Fruit fly (Drosophila melanogaster) whole organism, embryonic: Measurements from ENCODE around the gene H2.0.

Experiments
- Abd-B ChIP-seq: fragments of 200-800 bp; sonication (Bioruptor generic); optimal IDR thresholded peaks from 2 replicates; lab custom pipeline; 2018; ENCODE audit warnings: missing biosample characterization, mild to moderate bottlenecking, missing genetic modification characterization, moderate library complexity
- Ada2b ChIP-seq: fragments of 200-800 bp; sonication (Bioruptor generic); IDR thresholded peaks from 2 replicates; pipeline ENCODE4 v1.3.6; 2022; ENCODE audit warnings: missing biosample characterization, missing genetic modification characterization
- Atf6 ChIP-seq: fragments of 200-800 bp; sonication (Bioruptor generic); IDR thresholded peaks from 2 replicates; pipeline ENCODE4 v1.3.6; 2022; ENCODE audit warnings: missing biosample characterization, missing genetic modification characterization
- CG10959 ChIP-seq: fragments of 200-800 bp; sonication (Bioruptor generic); IDR thresholded peaks from 2 replicates; pipeline ENCODE4 v1.3.6; 2022; ENCODE audit warnings: missing biosample characterization, missing genetic modification characterization
- CG11247 ChIP-seq: fragments of 200-800 bp; sonication (Bioruptor generic); IDR thresholded peaks from 2 replicates; pipeline ENCODE4 v1.3.6; 2022; ENCODE audit warnings: missing biosample characterization, missing genetic modification characterization
- CG11695 ChIP-seq: fragments of 200-800 bp; sonication (Bioruptor generic); IDR thresholded peaks from 3 replicates; pipeline ENCODE4 v1.3.6; 2022; ENCODE audit warnings: missing biosample characterization, missing genetic modification characterization
- CG11696 ChIP-seq: fragments of 200-800 bp; sonication (Bioruptor generic); IDR thresholded peaks from 2 replicates; pipeline ENCODE4 v1.3.6; 2022; ENCODE audit warnings: missing biosample characterization, missing genetic modification characterization
- CG12219 ChIP-seq: fragments of 200-800 bp; sonication (Bioruptor generic); optimal IDR thresholded peaks from 3 replicates; lab custom pipeline; 2018; ENCODE audit warnings: missing biosample characterization, mild to moderate bottlenecking, missing genetic modification characterization
- CG12391 ChIP-seq: fragments of 200-800 bp; sonication (Bioruptor generic); optimal IDR thresholded peaks from 3 replicates; lab custom pipeline; 2018; ENCODE audit warnings: missing biosample characterization, mild to moderate bottlenecking, missing genetic modification characterization, moderate library complexity
- CG14667 ChIP-seq: fragments of 200-800 bp; sonication (Bioruptor generic); IDR thresholded peaks from 2 replicates; pipeline ENCODE4 v1.3.6; 2022; ENCODE audit warnings: missing biosample characterization, missing genetic modification characterization
- CG16813 ChIP-seq: fragments of 200-800 bp; sonication (Bioruptor generic); IDR thresholded peaks from 3 replicates; pipeline ENCODE4 v1.3.6; 2022; ENCODE audit warnings: missing biosample characterization, missing genetic modification characterization; ENCODE audit not compliant: partially characterized antibody
- CG17359 ChIP-seq: fragments of 200-800 bp; sonication (Bioruptor generic); optimal IDR thresholded peaks from 3 replicates; lab custom pipeline; 2018; ENCODE audit warnings: missing biosample characterization, mild to moderate bottlenecking, missing genetic modification characterization, moderate library complexity
- CG2116 ChIP-seq: fragments of 200-800 bp; sonication (Bioruptor generic); optimal IDR thresholded peaks from 3 replicates; lab custom pipeline; 2018; ENCODE audit warnings: missing biosample characterization, mild to moderate bottlenecking, missing genetic modification characterization
- CG2120 ChIP-seq: fragments of 200-800 bp; sonication (Bioruptor generic); optimal IDR thresholded peaks from 3 replicates; lab custom pipeline; 2016; ENCODE audit warnings: missing biosample characterization, missing genetic modification characterization
- CG2712 ChIP-seq: fragments of 200-800 bp; optimal IDR thresholded peaks from 3 replicates; lab custom pipeline; 2019; ENCODE audit warnings: missing biosample characterization, mild to moderate bottlenecking, missing genetic modification characterization, moderate library complexity
- CG32767 ChIP-seq: fragments of 200-800 bp; sonication (Bioruptor generic); IDR thresholded peaks from 2 replicates; pipeline ENCODE4 v1.3.6; 2022; ENCODE audit warnings: missing biosample characterization, missing genetic modification characterization
- CG3281 ChIP-seq: fragments of 200-800 bp; sonication (Bioruptor generic); optimal IDR thresholded peaks from 3 replicates; lab custom pipeline; 2017; ENCODE audit warnings: missing biosample characterization, mild to moderate bottlenecking, missing genetic modification characterization
- CG34376 ChIP-seq: fragments of 200-800 bp; sonication (Bioruptor generic); optimal IDR thresholded peaks from 2 replicates; lab custom pipeline; 2018; ENCODE audit warnings: missing biosample characterization, mild to moderate bottlenecking, missing genetic modification characterization
- CG4730 ChIP-seq: fragments of 200-800 bp; sonication (Bioruptor generic); IDR thresholded peaks from 2 replicates; pipeline ENCODE4 v1.3.6; 2022; ENCODE audit warnings: missing biosample characterization, missing genetic modification characterization
- CG4820 ChIP-seq: fragments of 200-800 bp; sonication (Bioruptor generic); optimal IDR thresholded peaks from 3 replicates; lab custom pipeline; 2016; ENCODE audit warnings: missing biosample characterization, missing genetic modification characterization
- CG6689 ChIP-seq: fragments of 200-800 bp; sonication (Bioruptor generic); IDR thresholded peaks from 2 replicates; pipeline ENCODE4 v1.3.6; 2022; ENCODE audit warnings: missing biosample characterization, missing genetic modification characterization
- CG7372 ChIP-seq: fragments of 200-800 bp; sonication (Bioruptor generic); IDR thresholded peaks from 2 replicates; pipeline ENCODE4 v1.3.6; 2022; ENCODE audit warnings: missing biosample characterization, missing genetic modification characterization
- CG7987 ChIP-seq: fragments of 200-800 bp; sonication (Bioruptor generic); optimal IDR thresholded peaks from 2 replicates; lab custom pipeline; 2018; ENCODE audit warnings: missing biosample characterization, mild to moderate bottlenecking, missing genetic modification characterization, moderate library complexity
- CG9609 ChIP-seq: fragments of 200-800 bp; sonication (Bioruptor generic); optimal IDR thresholded peaks from 3 replicates; lab custom pipeline; 2016; ENCODE audit warnings: missing biosample characterization, missing genetic modification characterization
- CG9727 ChIP-seq: fragments of 200-800 bp; sonication (Bioruptor generic); optimal IDR thresholded peaks from 3 replicates; lab custom pipeline; 2017; ENCODE audit warnings: missing biosample characterization, mild to moderate bottlenecking, missing genetic modification characterization
- CG9817 ChIP-seq: fragments of 200-800 bp; sonication (Bioruptor generic); optimal IDR thresholded peaks from 2 replicates; lab custom pipeline; 2018; ENCODE audit warnings: missing biosample characterization, mild to moderate bottlenecking, missing genetic modification characterization, moderate library complexity
- CG9932 ChIP-seq: fragments of 200-800 bp; sonication (Bioruptor generic); IDR thresholded peaks from 2 replicates; pipeline ENCODE4 v1.3.6; 2022; ENCODE audit warnings: missing biosample characterization, missing genetic modification characterization
- D19B ChIP-seq: fragments of 200-800 bp; sonication (Bioruptor generic); optimal IDR thresholded peaks from 2 replicates; lab custom pipeline; 2017; ENCODE audit warnings: missing biosample characterization, mild to moderate bottlenecking, missing genetic modification characterization
- E2f2 ChIP-seq: fragments of 200-800 bp; sonication (Bioruptor generic); IDR thresholded peaks from 2 replicates; pipeline ENCODE4 v1.3.6; 2022; ENCODE audit warnings: missing biosample characterization, missing genetic modification characterization
- Fer3 ChIP-seq: fragments of 200-800 bp; sonication (Bioruptor generic); optimal IDR thresholded peaks from 2 replicates; lab custom pipeline; 2018; ENCODE audit warnings: missing biosample characterization, mild to moderate bottlenecking, missing genetic modification characterization, moderate library complexity
- Gug ChIP-seq: fragments of 200-800 bp; sonication (Bioruptor generic); IDR thresholded peaks from 4 replicates; pipeline ENCODE4 v1.3.6; 2022; ENCODE audit warnings: missing biosample characterization, missing genetic modification characterization
- H15 ChIP-seq: fragments of 200-800 bp; sonication (Bioruptor generic); IDR thresholded peaks from 3 replicates; pipeline ENCODE4 v1.3.6; 2022; ENCODE audit warnings: missing biosample characterization, missing genetic modification characterization
- HmgZ ChIP-seq: fragments of 200-800 bp; sonication (Bioruptor generic); optimal IDR thresholded peaks from 2 replicates; lab custom pipeline; 2018; ENCODE audit warnings: missing biosample characterization, mild to moderate bottlenecking, missing genetic modification characterization
- Pdp1 ChIP-seq, 2 experiments: fragments of 200-800 bp; sonication (Bioruptor generic); optimal IDR thresholded peaks; 3 replicates each; lab custom pipeline; 2016; ENCODE audit warnings: missing biosample characterization in 2 of 2, missing genetic modification characterization in 2 of 2, mild to moderate bottlenecking in 1 of 2, moderate library complexity in 1 of 2
- abd-A ChIP-seq: fragments of 200-800 bp; sonication (Bioruptor generic); optimal IDR thresholded peaks from 3 replicates; lab custom pipeline; 2019; ENCODE audit warnings: missing biosample characterization, mild to moderate bottlenecking, missing genetic modification characterization, moderate library complexity
- al ChIP-seq: fragments of 200-800 bp; sonication (Bioruptor generic); IDR thresholded peaks from 2 replicates; pipeline ENCODE4 v1.3.6; 2022; ENCODE audit warnings: missing biosample characterization, missing genetic modification characterization
- crol ChIP-seq: fragments of 200-800 bp; sonication (Bioruptor generic); IDR thresholded peaks from 2 replicates; pipeline ENCODE4 v1.3.6; 2022; ENCODE audit warnings: missing biosample characterization, missing genetic modification characterization
- dm ChIP-seq: fragments of 200-800 bp; sonication (Bioruptor generic); optimal IDR thresholded peaks from 3 replicates; lab custom pipeline; 2016; ENCODE audit warnings: missing biosample characterization, missing genetic modification characterization
- dmrt99B ChIP-seq: fragments of 200-800 bp; sonication (Bioruptor generic); optimal IDR thresholded peaks from 2 replicates; lab custom pipeline; 2018; ENCODE audit warnings: missing biosample characterization, mild to moderate bottlenecking, missing genetic modification characterization, moderate library complexity
- dysf ChIP-seq: fragments of 200-800 bp; sonication (Bioruptor generic); IDR thresholded peaks from 3 replicates; pipeline ENCODE4 v1.3.6; 2022; ENCODE audit warnings: missing biosample characterization, missing genetic modification characterization
- gce ChIP-seq: fragments of 200-800 bp; sonication (Bioruptor generic); IDR thresholded peaks from 3 replicates; pipeline ENCODE4 v1.3.6; 2022; ENCODE audit warnings: missing biosample characterization, missing genetic modification characterization
- inv ChIP-seq: fragments of 200-800 bp; sonication (Bioruptor generic); IDR thresholded peaks from 2 replicates; pipeline ENCODE4 v1.3.6; 2022; ENCODE audit warnings: missing biosample characterization, missing genetic modification characterization; ENCODE audit not compliant: partially characterized antibody
- knrl ChIP-seq: fragments of 200-800 bp; sonication (Bioruptor generic); IDR thresholded peaks from 3 replicates; pipeline ENCODE4 v1.3.6; 2022; ENCODE audit warnings: missing biosample characterization, missing genetic modification characterization; ENCODE audit not compliant: partially characterized antibody
- otp ChIP-seq: fragments of 200-800 bp; sonication (Bioruptor generic); IDR thresholded peaks from 3 replicates; pipeline ENCODE4, ENCODE4 v1.3.6; 2022; ENCODE audit warnings: missing biosample characterization, missing genetic modification characterization
- psq ChIP-seq: fragments of 200-800 bp; sonication (Bioruptor generic); optimal IDR thresholded peaks from 2 replicates; lab custom pipeline; 2017; ENCODE audit warnings: missing biosample characterization, missing genetic modification characterization
- ro ChIP-seq: fragments of 200-800 bp; sonication (Bioruptor generic); IDR thresholded peaks from 2 replicates; pipeline ENCODE4 v1.3.6; 2022; ENCODE audit warnings: missing biosample characterization, missing genetic modification characterization
- sens ChIP-seq: fragments of 200-800 bp; sonication (Bioruptor generic); peaks from one replicate; lab custom pipeline; 2016; ENCODE audit warnings: missing biosample characterization, missing genetic modification characterization
- slou ChIP-seq: fragments of 200-800 bp; sonication (Bioruptor generic); optimal IDR thresholded peaks from 3 replicates; lab custom pipeline; 2016; ENCODE audit warnings: missing biosample characterization, missing genetic modification characterization
- sug ChIP-seq: fragments of 200-800 bp; optimal IDR thresholded peaks from 2 replicates; lab custom pipeline; 2019; ENCODE audit warnings: missing biosample characterization, mild to moderate bottlenecking, missing genetic modification characterization, moderate library complexity
- tgo ChIP-seq: fragments of 200-800 bp; sonication (Bioruptor generic); IDR thresholded peaks from 3 replicates; pipeline ENCODE4 v1.3.6; 2022; ENCODE audit warnings: missing biosample characterization, missing genetic modification characterization
- vvl ChIP-seq: fragments of 200-800 bp; sonication (Bioruptor generic); IDR thresholded peaks from 2 replicates; pipeline ENCODE4 v1.3.6; 2022; ENCODE audit warnings: missing biosample characterization, missing genetic modification characterization

Gene H2.0

dm6 chr2L:5972005-5972404, 47.2 kb downstream of the H2.0 start (continued):
- TF ChIP-seq CG7987 (GFP tag; lab: Kevin White, UChicago): no peak
- no peak for TF ChIP-seq CG12219 (GFP tag; lab: Kevin White, UChicago)
- TF ChIP-seq inv (GFP tag; lab: Robert Waterston, UW): no peak
- peak; percentile 2 for TF ChIP-seq CG4820 (GFP tag; lab: Kevin White, UChicago)
- TF ChIP-seq CG9609 (GFP tag; lab: Kevin White, UChicago): peak; percentile 20
- peak; percentile 17 for TF ChIP-seq HmgZ
- TF ChIP-seq CG16813 (GFP tag; lab: Robert Waterston, UW): no peak
- 0 out of 3 replicates have a peak, but pooled peaks have one; percentile 45 for TF ChIP-seq otp (GFP tag; lab: Robert Waterston, UW)
- TF ChIP-seq ro (GFP tag; lab: Robert Waterston, UW): no peak
- peak; percentile 69; the same call in 2 of the 3 replicates for TF ChIP-seq dysf (GFP tag; lab: Robert Waterston, UW)
- peak; percentile 56; the same call in 1 of the 2 replicates for TF ChIP-seq al (GFP tag; lab: Robert Waterston, UW)
- TF ChIP-seq Ada2b: peak; percentile 35; the same call in 1 of the 2 replicates
- TF ChIP-seq CG11696 (GFP tag; lab: Robert Waterston, UW): peak; percentile 53; the same call in 1 of the 2 replicates
- TF ChIP-seq Fer3 (tag; lab: Kevin White, UChicago): peak; percentile 41
- TF ChIP-seq dmrt99B (tag; lab: Kevin White, UChicago): peak; percentile 54
- peak; percentile 34; the same call in 1 of the 4 replicates for TF ChIP-seq Gug (GFP tag; lab: Robert Waterston, UW)
- TF ChIP-seq Abd-B (GFP tag; lab: Kevin White, UChicago): peak; percentile 27
- TF ChIP-seq crol (GFP tag; lab: Robert Waterston, UW): no peak
- no peak for TF ChIP-seq CG34376 (GFP tag; lab: Kevin White, UChicago)
- peak; percentile 36; the same call in 1 of the 2 replicates for TF ChIP-seq E2f2
- peak; percentile 36; the same call in 1 of the 3 replicates for TF ChIP-seq H15 (GFP tag; lab: Robert Waterston, UW)
- TF ChIP-seq tgo (GFP tag; lab: Robert Waterston, UW): peak; percentile 76
- TF ChIP-seq Atf6: peak; percentile 65
- TF ChIP-seq abd-A (tag; lab: Kevin White, UChicago): no peak
- no peak for TF ChIP-seq CG9817
- TF ChIP-seq CG2116 (GFP tag; lab: Kevin White, UChicago): peak; percentile 4
- no peak for TF ChIP-seq psq (GFP tag; lab: Kevin White, UChicago)
- no peak for TF ChIP-seq CG10959 (GFP tag; lab: Robert Waterston, UW)
- 0 out of 3 replicates have a peak, but pooled peaks have one; percentile 12 for TF ChIP-seq gce (GFP tag; lab: Robert Waterston, UW)
- peak; percentile 17 for TF ChIP-seq sug (tag; lab: Kevin White, UChicago)
- TF ChIP-seq CG11247 (GFP tag; lab: Robert Waterston, UW): peak; percentile 41; the same call in 1 of the 2 replicates
- peak; percentile 42; the same call in 1 of the 2 replicates for TF ChIP-seq vvl (GFP tag; lab: Robert Waterston, UW)
- 0 out of 2 replicates have a peak, but pooled peaks have one; percentile 48 for TF ChIP-seq CG6689 (GFP tag; lab: Robert Waterston, UW)
- TF ChIP-seq sens (GFP tag; lab: Kevin White, UChicago): peak; percentile 83
- no peak for TF ChIP-seq dm
- TF ChIP-seq CG9932 (GFP tag; lab: Robert Waterston, UW): peak; percentile 57
- peak; percentile 4 for TF ChIP-seq CG3281
- peak in 1 of 2 experiments; percentile 8 for TF ChIP-seq Pdp1 (GFP tag; optimal IDR thresholded peaks at IDR 0.05; lab: Kevin White, UChicago)
- TF ChIP-seq CG17359: peak; percentile 24
- TF ChIP-seq slou (GFP tag; lab: Kevin White, UChicago): no peak
- TF ChIP-seq CG14667 (GFP tag; lab: Robert Waterston, UW): 0 out of 2 replicates have a peak, but pooled peaks have one; percentile 30
- peak; percentile 57 for TF ChIP-seq CG2120 (GFP tag; lab: Kevin White, UChicago)
- no peak for TF ChIP-seq knrl (GFP tag; lab: Robert Waterston, UW)
- TF ChIP-seq CG2712 (tag; lab: Kevin White, UChicago): peak; percentile 15
- peak; percentile 40; the same call in 2 of the 3 replicates for TF ChIP-seq CG11695 (GFP tag; lab: Robert Waterston, UW)
- peak; percentile 40; the same call in 1 of the 2 replicates for TF ChIP-seq CG32767 (GFP tag; lab: Robert Waterston, UW)
- 0 out of 2 replicates have a peak, but pooled peaks have one; percentile 10 for TF ChIP-seq CG4730
- TF ChIP-seq D19B (GFP tag; lab: Kevin White, UChicago): peak; percentile 96
- peak; percentile 43 for TF ChIP-seq CG9727 (GFP tag; lab: Kevin White, UChicago)
- peak; percentile 33; the same call in 1 of the 2 replicates for TF ChIP-seq CG7372 (GFP tag; lab: Robert Waterston, UW)
- peak; percentile 42 for TF ChIP-seq CG12391
